Worm (Caenorhabditis elegans): ENCODE data around the gene F54D1.6.

Gene F54D1.6

DNA sequence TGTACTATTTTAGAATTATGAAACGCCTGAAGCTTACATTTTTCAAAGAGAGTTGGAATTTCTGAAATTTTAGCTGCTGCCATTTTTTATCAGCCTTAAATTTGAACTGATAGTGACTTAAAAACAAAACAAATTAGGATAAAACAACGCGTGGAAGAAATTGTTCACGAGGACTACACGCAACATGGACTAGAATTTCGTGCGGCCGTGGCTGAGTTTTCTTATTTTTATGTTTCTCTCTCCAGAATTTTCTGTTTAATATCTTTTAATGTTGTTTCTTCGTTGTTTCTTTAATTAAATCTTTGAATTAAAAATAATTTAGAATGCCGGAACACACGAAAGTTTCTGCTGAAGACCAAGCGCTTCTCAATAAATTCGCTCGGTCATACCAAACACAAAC, 27.3 kb downstream of the F54D1.6 start, which contains the start of the genes B0035.3, B0035.22 and pfd-4 (continued):
- peak; percentile 90 for TF ChIP-seq lir-3 (tag; optimal IDR thresholded peaks at IDR 0.05; ENCODE audit: poor library complexity)
- no peak for TF ChIP-seq sup-37 (GFP tag; optimal IDR thresholded peaks at IDR 0.05)
- peak; percentile 70 to 79 for TF ChIP-seq lsy-2 (tag; optimal IDR thresholded peaks at IDR 0.05)
- peak; percentile 14 to 60 for TF ChIP-seq efl-1 (optimal IDR thresholded peaks at IDR 0.05)
- peak; percentile 45 to 73 for TF ChIP-seq efl-1 (GFP tag; optimal IDR thresholded peaks at IDR 0.05 in 1 of 2)
- TF ChIP-seq hpl-2 (GFP tag; optimal IDR thresholded peaks at IDR 0.05): no peak
- TF ChIP-seq lin-13 (GFP tag; optimal IDR thresholded peaks at IDR 0.05): no peak
- TF ChIP-seq Y116A8C.19 (tag; optimal IDR thresholded peaks at IDR 0.05; ENCODE audit: borderline replicate concordance): peak; percentile 46
- peak; percentile 70 for TF ChIP-seq nhr-20 (tag; optimal IDR thresholded peaks at IDR 0.05)
- TF ChIP-seq unc-98 (GFP tag; IDR thresholded peaks at IDR 0.05): no peak
- no peak for TF ChIP-seq C34B4.2 (tag; optimal IDR thresholded peaks at IDR 0.05)
- no peak for TF ChIP-seq ets-5 (GFP tag; IDR thresholded peaks at IDR 0.05)
- TF ChIP-seq irx-1 (tag; optimal IDR thresholded peaks at IDR 0.05): peak; percentile 83
- TF ChIP-seq mdl-1 (tag; optimal IDR thresholded peaks at IDR 0.05): peak in 1 of 2 experiments; percentile 3
- peak; percentile 45 for TF ChIP-seq unc-130 (tag; optimal IDR thresholded peaks at IDR 0.05)
- no peak for TF ChIP-seq jun-1 (tag; optimal IDR thresholded peaks at IDR 0.05)
- TF ChIP-seq hlh-4 (tag; optimal IDR thresholded peaks at IDR 0.05): no peak
- TF ChIP-seq aha-1 (tag; optimal IDR thresholded peaks at IDR 0.05): no peak
- no peak for TF ChIP-seq tlp-1 (tag; optimal IDR thresholded peaks at IDR 0.05)
- peak in 2 of 6 experiments; percentile 16 to 54 for TF ChIP-seq elt-3 (tag; optimal IDR thresholded peaks at IDR 0.05)
- peak; percentile 35 to 50 for TF ChIP-seq lin-35 (GFP tag; optimal IDR thresholded peaks at IDR 0.05)
- peak; percentile 82 for TF ChIP-seq nhr-71 (tag; optimal IDR thresholded peaks at IDR 0.05)
- no peak for TF ChIP-seq nhr-12 (tag; optimal IDR thresholded peaks at IDR 0.05)
- TF ChIP-seq xbp-1 (tag; optimal IDR thresholded peaks at IDR 0.05): peak; percentile 72
- TF ChIP-seq lin-15B (tag; optimal IDR thresholded peaks at IDR 0.05): peak; percentile 77
- peak; percentile 77 for TF ChIP-seq swsn-7 (tag; optimal IDR thresholded peaks at IDR 0.05)
- peak; percentile 74 for TF ChIP-seq lin-14 (GFP tag; optimal IDR thresholded peaks at IDR 0.05)
- peak; percentile 70 for TF ChIP-seq egl-13 (tag; optimal IDR thresholded peaks at IDR 0.05)
- TF ChIP-seq sptf-1 (tag; optimal IDR thresholded peaks at IDR 0.05): no peak
- TF ChIP-seq pax-3 (tag; optimal IDR thresholded peaks at IDR 0.05): peak; percentile 73
- TF ChIP-seq nhr-19 (GFP tag; conservative IDR thresholded peaks at IDR 0.05): peak; percentile 58
- peak; percentile 33 for TF ChIP-seq aly-2 (tag; optimal IDR thresholded peaks at IDR 0.05)
- TF ChIP-seq skn-1 (tag; optimal IDR thresholded peaks at IDR 0.05): no peak
- TF ChIP-seq zag-1 (tag; optimal IDR thresholded peaks at IDR 0.05): no peak
- TF ChIP-seq rnt-1 (tag; optimal IDR thresholded peaks at IDR 0.05): peak; percentile 94
- peak; percentile 76 for TF ChIP-seq snu-23 (GFP tag; optimal IDR thresholded peaks at IDR 0.05)
- TF ChIP-seq C04F5.9 (tag; optimal IDR thresholded peaks at IDR 0.05): peak; percentile 73
- TF ChIP-seq blmp-1 (tag; optimal IDR thresholded peaks at IDR 0.05): peak; percentile 39

- TF ChIP-seq ces-1 (GFP tag; optimal IDR thresholded peaks at IDR 0.05): no peak
- TF ChIP-seq mab-9 (GFP tag; IDR thresholded peaks at IDR 0.05): no peak
- no peak for TF ChIP-seq pqm-1 (tag; optimal IDR thresholded peaks at IDR 0.05)
- peak; percentile 80 for TF ChIP-seq nhr-85 (tag)
- no peak for TF ChIP-seq snu-23 (GFP tag; optimal IDR thresholded peaks at IDR 0.05)
- TF ChIP-seq zag-1 (tag; optimal IDR thresholded peaks at IDR 0.05): no peak
- peak in 1 of 2 experiments; percentile 26 for TF ChIP-seq ztf-11 (tag; optimal IDR thresholded peaks at IDR 0.05)
- no peak for TF ChIP-seq sptf-1 (tag; optimal IDR thresholded peaks at IDR 0.05)
- no peak for TF ChIP-seq mep-1 (tag; optimal IDR thresholded peaks at IDR 0.05)
- TF ChIP-seq ceh-88 (GFP tag; IDR thresholded peaks at IDR 0.05): no peak
- TF ChIP-seq efl-1 (optimal IDR thresholded peaks at IDR 0.05): no peak
- TF ChIP-seq efl-1 (GFP tag; optimal IDR thresholded peaks at IDR 0.05 in 1 of 2): peak in 1 of 2 experiments; percentile 90
These were observed 28.1 kb downstream of the F54D1.6 start for ce11 chrIV:11315688-11316087.

Measured in whole organism, L1 larva.